Fruit fly (Drosophila melanogaster): ENCODE data around the gene comm3.

DNA sequence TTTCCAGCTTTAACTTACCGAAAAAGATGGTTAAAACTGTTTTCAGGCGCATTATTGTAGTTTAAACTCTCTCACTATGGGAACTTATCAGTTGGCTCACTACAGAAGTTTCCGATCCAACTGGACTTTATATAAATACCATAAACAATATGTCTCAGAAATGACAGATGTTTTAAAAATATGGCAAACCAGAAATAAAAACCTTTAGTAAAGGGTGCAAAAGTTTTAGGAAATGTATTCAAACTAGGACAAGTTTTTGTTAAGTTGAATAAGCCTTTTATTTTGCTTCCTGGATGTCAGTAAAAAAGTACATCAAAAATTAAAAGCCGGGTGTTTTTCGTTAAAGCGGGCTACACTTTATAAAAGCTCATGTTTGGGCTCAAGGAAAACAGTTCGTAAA lies 2.0 kb upstream of the comm3 start, which contains the start of the genes Eig71Ea and Eig71Eb:
- TF ChIP-seq CG42726 (GFP tag; IDR thresholded peaks at IDR 0.05; ENCODE audit: partially characterized antibody) (no peak), Sox102F (GFP tag; optimal IDR thresholded peaks at IDR 0.05) (no peak), CG6254 (GFP tag; optimal IDR thresholded peaks at IDR 0.05) (no peak), Deaf1 (tag; optimal IDR thresholded peaks at IDR 0.05) (no peak), CG17802 (tag; optimal IDR thresholded peaks at IDR 0.05) (no peak), CG2678 (tag; optimal IDR thresholded peaks at IDR 0.05) (no peak), Lhr (GFP tag; optimal IDR thresholded peaks at IDR 0.05) (no peak), zfh2 (GFP tag; optimal IDR thresholded peaks at IDR 0.05) (no peak), mld (GFP tag; IDR thresholded peaks at IDR 0.05; ENCODE audit: partially characterized antibody) (no peak), Mad (GFP tag; optimal IDR thresholded peaks at IDR 0.05) (no peak), nmo (GFP tag; optimal IDR thresholded peaks at IDR 0.05) (no peak), MTF-1 (GFP tag; optimal IDR thresholded peaks at IDR 0.05; ENCODE audit: borderline replicate concordance) (no peak), al (GFP tag; IDR thresholded peaks at IDR 0.05) (no peak)
